Worm (Caenorhabditis elegans) whole organism, L4 larva: ENCODE results near the gene nemp-1.

Experiments used
- R02D3.7 ChIP-seq: fragments of 150-350 bp; sonication (generic microtip); optimal IDR thresholded peaks from 3 replicates; lab custom pipeline; 2014; ENCODE audit warnings: missing biosample characterization, missing genetic modification characterization
- T26A8.4 ChIP-seq: fragments of 200-800 bp; sonication (Bioruptor generic); IDR thresholded peaks from 2 replicates; pipeline ENCODE4 v1.3.6; 2022; ENCODE audit warnings: missing genetic modification characterization, missing compliant biosample characterization
- aha-1 ChIP-seq: fragments of 150-350 bp; peaks from one replicate; lab custom pipeline; 2014; ENCODE audit warnings: missing biosample characterization, missing genetic modification characterization
- ama-1 ChIP-seq: fragments of 150-350 bp; optimal IDR thresholded peaks from 2 replicates; lab custom pipeline; 2014; ENCODE audit warnings: inconsistent platforms, mixed read lengths
- arid-1 ChIP-seq: fragments of 200-800 bp; sonication (Bioruptor generic); conservative IDR thresholded peaks from 2 replicates; pipeline ENCODE4 v1.3.6; 2022; ENCODE audit warnings: missing genetic modification reagents, missing genetic modification characterization, missing compliant biosample characterization
- attf-4 ChIP-seq: sonication (generic microtip); optimal IDR thresholded peaks from 3 replicates; lab custom pipeline; 2017; ENCODE audit warnings: missing biosample characterization, missing genetic modification characterization
- ceh-20 ChIP-seq: fragments of 200-800 bp; sonication (Bioruptor generic); IDR thresholded peaks from 2 replicates; pipeline ENCODE4 v1.3.6; 2022; ENCODE audit warnings: missing genetic modification reagents, missing genetic modification characterization, missing compliant biosample characterization
- ceh-32 ChIP-seq: sonication (generic microtip); optimal IDR thresholded peaks from 2 replicates; lab custom pipeline; 2016; ENCODE audit warnings: mild to moderate bottlenecking, missing genetic modification characterization, missing compliant biosample characterization; ENCODE audit not compliant: poor library complexity
- ceh-44 ChIP-seq: fragments of 200-800 bp; sonication (Bioruptor generic); IDR thresholded peaks from 2 replicates; pipeline ENCODE4 v1.3.6; 2022; ENCODE audit warnings: missing genetic modification reagents, missing genetic modification characterization, missing compliant biosample characterization
- ceh-62 ChIP-seq: sonication (generic microtip); optimal IDR thresholded peaks from 2 replicates; lab custom pipeline; 2017; ENCODE audit warnings: missing biosample characterization, missing genetic modification characterization
- ceh-82 ChIP-seq: sonication (generic microtip); optimal IDR thresholded peaks from 2 replicates; lab custom pipeline; 2017; ENCODE audit warnings: missing biosample characterization, missing genetic modification characterization
- daf-12 ChIP-seq: fragments of 150-350 bp; optimal IDR thresholded peaks from 2 replicates; lab custom pipeline; 2014; ENCODE audit warnings: missing biosample characterization, missing genetic modification reagents, missing genetic modification characterization
- daf-16 ChIP-seq, 3 experiments: sonication (generic microtip); optimal IDR thresholded peaks; 2 replicates each; lab custom pipeline; 2016 to 2017; ENCODE audit warnings: missing genetic modification characterization in 3 of 3, missing genetic modification reagents in 3 of 3, mild to moderate bottlenecking in 2 of 3, missing compliant biosample characterization in 2 of 3, missing biosample characterization in 1 of 3, moderate library complexity in 1 of 3
- dmd-6 ChIP-seq: fragments of 200-800 bp; sonication (Bioruptor generic); IDR thresholded peaks from 2 replicates; pipeline ENCODE4 v1.3.6; 2022; ENCODE audit warnings: missing genetic modification reagents, missing genetic modification characterization, missing compliant biosample characterization
- dmd-8 ChIP-seq: fragments of 200-800 bp; sonication (Bioruptor generic); IDR thresholded peaks from 2 replicates; pipeline ENCODE4 v1.3.6; 2022; ENCODE audit warnings: missing genetic modification characterization, missing compliant biosample characterization
- dmd-9 ChIP-seq: fragments of 200-800 bp; sonication (Bioruptor generic); IDR thresholded peaks from 2 replicates; pipeline ENCODE4 v1.3.6; 2022; ENCODE audit warnings: missing genetic modification reagents, missing genetic modification characterization, missing compliant biosample characterization
- duxl-1 ChIP-seq: sonication (generic microtip); optimal IDR thresholded peaks from 2 replicates; lab custom pipeline; 2016; ENCODE audit warnings: mild to moderate bottlenecking, missing genetic modification characterization, moderate library complexity, missing compliant biosample characterization; ENCODE audit not compliant: poor library complexity
- dve-1 ChIP-seq: sonication (generic microtip); optimal IDR thresholded peaks from 2 replicates; lab custom pipeline; 2017; ENCODE audit warnings: antibody characterized with exemption, mild to moderate bottlenecking, missing genetic modification characterization, missing compliant biosample characterization; ENCODE audit not compliant: insufficient read depth
- egl-43 ChIP-seq: fragments of 200-800 bp; sonication (Bioruptor generic); IDR thresholded peaks from 2 replicates; pipeline ENCODE4 v1.3.6; 2022; ENCODE audit warnings: missing genetic modification reagents, missing genetic modification characterization, missing compliant biosample characterization
- hif-1 ChIP-seq, 2 experiments: sonication (generic microtip); optimal IDR thresholded peaks; 2 replicates each; lab custom pipeline; 2016 to 2017; ENCODE audit warnings: missing compliant biosample characterization in 2 of 2, missing genetic modification characterization in 2 of 2, missing genetic modification reagents in 2 of 2, missing genotype in 2 of 2, mild to moderate bottlenecking in 1 of 2
- hlh-11 ChIP-seq: fragments of 200-800 bp; sonication (Bioruptor generic); optimal IDR thresholded peaks from 2 replicates; lab custom pipeline; 2018; ENCODE audit warnings: mild to moderate bottlenecking, missing genetic modification characterization, missing compliant biosample characterization
- hlh-30 ChIP-seq: sonication (generic microtip); optimal IDR thresholded peaks from 2 replicates; lab custom pipeline; 2017; ENCODE audit warnings: antibody characterized with exemption, mild to moderate bottlenecking, missing genetic modification characterization, missing compliant biosample characterization; ENCODE audit not compliant: insufficient read depth
- hmg-1.1 ChIP-seq: fragments of 200-800 bp; sonication (Bioruptor generic); IDR thresholded peaks from 2 replicates; pipeline ENCODE4 v1.3.6; 2022; ENCODE audit warnings: missing genetic modification reagents, missing genetic modification characterization, missing compliant biosample characterization
- lin-1 ChIP-seq: fragments of 200-800 bp; sonication (Bioruptor generic); IDR thresholded peaks from 2 replicates; pipeline ENCODE4 v1.3.6; 2022; ENCODE audit warnings: missing genetic modification reagents, missing genetic modification characterization, missing compliant biosample characterization
- lin-38 ChIP-seq: fragments of 200-800 bp; sonication (Bioruptor generic); IDR thresholded peaks from 2 replicates; pipeline ENCODE4 v1.3.6; 2022; ENCODE audit warnings: missing genetic modification reagents, missing genetic modification characterization, missing compliant biosample characterization
- lin-39 ChIP-seq: fragments of 150-350 bp; optimal IDR thresholded peaks from 2 replicates; lab custom pipeline; 2014; ENCODE audit warnings: missing biosample characterization, missing genetic modification reagents, missing genetic modification characterization
- lir-3 ChIP-seq: sonication (generic microtip); optimal IDR thresholded peaks from 2 replicates; lab custom pipeline; 2016; ENCODE audit warnings: mild to moderate bottlenecking, missing genetic modification characterization, missing compliant biosample characterization
- mdl-1 ChIP-seq, 2 experiments: fragments of 150-350 bp in 1 of 2; sonication (generic microtip) in 1 of 2; optimal IDR thresholded peaks; 2 replicates each; lab custom pipeline; 2014 to 2017; ENCODE audit warnings: missing biosample characterization in 2 of 2, missing genetic modification characterization in 2 of 2
- mep-1 ChIP-seq: fragments of 150-350 bp; sonication (generic microtip); optimal IDR thresholded peaks from 3 replicates; lab custom pipeline; 2014; ENCODE audit warnings: missing biosample characterization, missing genetic modification characterization
- mes-2 ChIP-seq: sonication (generic microtip); optimal IDR thresholded peaks from 2 replicates; lab custom pipeline; 2016; ENCODE audit warnings: missing genotype, mild to moderate bottlenecking, missing genetic modification characterization, missing compliant biosample characterization; ENCODE audit not compliant: poor library complexity, severe bottlenecking
- mxl-3 ChIP-seq: fragments of 200-800 bp; sonication (Bioruptor generic); optimal IDR thresholded peaks from 2 replicates; lab custom pipeline; 2018; ENCODE audit warnings: mild to moderate bottlenecking, missing genetic modification characterization, missing compliant biosample characterization
- nhr-10 ChIP-seq: fragments of 150-350 bp; optimal IDR thresholded peaks from 2 replicates; lab custom pipeline; 2014; ENCODE audit warnings: missing biosample characterization, missing genetic modification characterization
- nhr-28 ChIP-seq: fragments of 150-350 bp; optimal IDR thresholded peaks from 2 replicates; lab custom pipeline; 2014; ENCODE audit warnings: missing biosample characterization, missing genetic modification characterization
- nhr-41 ChIP-seq: fragments of 200-800 bp; sonication (Bioruptor generic); IDR thresholded peaks from 2 replicates; pipeline ENCODE4 v1.3.6; 2022; ENCODE audit warnings: missing genetic modification reagents, missing genetic modification characterization, missing compliant biosample characterization
- nhr-48 ChIP-seq: sonication (generic microtip); optimal IDR thresholded peaks from 2 replicates; lab custom pipeline; 2016; ENCODE audit warnings: mild to moderate bottlenecking, missing genetic modification characterization, missing compliant biosample characterization
- nhr-77 ChIP-seq: fragments of 150-350 bp; optimal IDR thresholded peaks from 2 replicates; lab custom pipeline; 2014; ENCODE audit warnings: missing biosample characterization, missing genetic modification characterization
- pha-4 ChIP-seq, 2 experiments: fragments of 150-350 bp in 1 of 2; fragments of 200-800 bp in 1 of 2; sonication (Bioruptor generic) in 1 of 2; IDR thresholded peaks in 1 of 2; optimal IDR thresholded peaks in 1 of 2; 2 replicates each; pipeline versions ENCODE4 v1.3.6 to Lab custom; 2014 to 2022; ENCODE audit warnings: missing genetic modification characterization in 2 of 2, missing genetic modification reagents in 2 of 2, missing biosample characterization in 1 of 2, missing compliant biosample characterization in 1 of 2
- php-3 ChIP-seq: fragments of 200-800 bp; sonication (Bioruptor generic); IDR thresholded peaks from 2 replicates; pipeline ENCODE4 v1.3.6; 2022; ENCODE audit warnings: missing genetic modification reagents, missing genetic modification characterization, missing compliant biosample characterization
- saeg-2 ChIP-seq: fragments of 200-800 bp; sonication (Bioruptor generic); IDR thresholded peaks from 2 replicates; pipeline ENCODE4 v1.3.6; 2022; ENCODE audit warnings: missing genetic modification reagents, missing genetic modification characterization, missing compliant biosample characterization
- snpc-4 ChIP-seq: fragments of 150-350 bp; optimal IDR thresholded peaks from 2 replicates; lab custom pipeline; 2014; ENCODE audit warnings: missing biosample characterization, missing genetic modification characterization
- spr-1 ChIP-seq: sonication (generic microtip); optimal IDR thresholded peaks from 2 replicates; lab custom pipeline; 2016; ENCODE audit warnings: mild to moderate bottlenecking, missing genetic modification characterization, missing compliant biosample characterization
- zfp-2 ChIP-seq: sonication (generic microtip); optimal IDR thresholded peaks from 2 replicates; lab custom pipeline; 2016; ENCODE audit warnings: mild to moderate bottlenecking, missing genetic modification characterization, missing compliant biosample characterization
- zfp-3 ChIP-seq: fragments of 200-800 bp; sonication (Bioruptor generic); conservative IDR thresholded peaks from 2 replicates; pipeline ENCODE4 v1.3.6; 2022; ENCODE audit warnings: missing genetic modification reagents, missing genetic modification characterization, missing compliant biosample characterization

Gene nemp-1

ce11 chrIII:432988-433387, 39.1 kb upstream of the nemp-1 start (continued):
- TF ChIP-seq R02D3.7 (tag; lab: Kevin White, UChicago) (no peak), duxl-1 (tag; lab: Kevin White, UChicago) (peak; percentile 33), nhr-28 (peak; percentile 17), dve-1 (tag; lab: Kevin White, UChicago) (peak; percentile 75), php-3 (GFP tag; lab: Robert Waterston, UW) (0 out of 2 replicates have a peak, but pooled peaks have one; percentile 35), dmd-6 (GFP tag; lab: Robert Waterston, UW) (peak; percentile 52; the same call in 1 of the 2 replicates), attf-4 (tag; lab: Kevin White, UChicago) (no peak), mdl-1 (tag; optimal IDR thresholded peaks at IDR 0.05; lab: Kevin White, UChicago) (peak; percentile 37 to 55), pha-4 (GFP tag; IDR thresholded peaks at IDR 0.05; lab: Robert Waterston, UW) (peak; percentile 78; the same call in 1 of the 2 replicates), pha-4 (tag; optimal IDR thresholded peaks at IDR 0.05; lab: Kevin White, UChicago) (no peak), hlh-11 (tag; lab: Kevin White, UChicago) (peak; percentile 88), nhr-48 (tag; lab: Kevin White, UChicago) (peak; percentile 27), nhr-41 (GFP tag; lab: Robert Waterston, UW) (peak; percentile 51; the same call in 1 of the 2 replicates), egl-43 (GFP tag; lab: Robert Waterston, UW) (peak; percentile 69; the same call in 1 of the 2 replicates), hmg-1.1 (GFP tag; lab: Robert Waterston, UW) (peak; percentile 89), mes-2 (tag; lab: Kevin White, UChicago) (peak; percentile 53), ceh-20 (peak; percentile 44; the same call in 1 of the 2 replicates), mxl-3 (GFP tag; lab: Kevin White, UChicago) (peak; percentile 80), snpc-4 (tag; lab: Kevin White, UChicago) (no peak), lin-39 (no peak), aha-1 (tag; lab: Kevin White, UChicago) (peak; percentile 82), mep-1 (tag; lab: Kevin White, UChicago) (peak; percentile 84), nhr-10 (tag; lab: Kevin White, UChicago) (peak; percentile 41), hif-1 (tag; optimal IDR thresholded peaks at IDR 0.05; lab: Kevin White, UChicago) (peak in 1 of 2 experiments; percentile 50), spr-1 (peak; percentile 60), ceh-82 (tag; lab: Kevin White, UChicago) (no peak), arid-1 (GFP tag; lab: Robert Waterston, UW) (peak; percentile 48; the same call in 1 of the 2 replicates), hlh-30 (tag; lab: Kevin White, UChicago) (peak; percentile 65), ama-1 (lab: Kevin White, UChicago) (no peak), lin-38 (GFP tag; lab: Robert Waterston, UW) (peak; percentile 66), zfp-2 (no peak), nhr-77 (tag; lab: Kevin White, UChicago) (peak; percentile 24)

- TF ChIP-seq nhr-28: peak; percentile 31
- TF ChIP-seq saeg-2 (GFP tag; lab: Robert Waterston, UW): no peak
- no peak for TF ChIP-seq dmd-9 (GFP tag; lab: Robert Waterston, UW)
- TF ChIP-seq aha-1 (tag; lab: Kevin White, UChicago): peak; percentile 15
- 0 out of 2 replicates have a peak, but pooled peaks have one; percentile 41 for TF ChIP-seq T26A8.4 (GFP tag; lab: Robert Waterston, UW)
- no peak for TF ChIP-seq ceh-44 (GFP tag; lab: Robert Waterston, UW)
- TF ChIP-seq lin-1 (GFP tag; lab: Robert Waterston, UW): no peak
- TF ChIP-seq spr-1: no peak
- TF ChIP-seq ceh-62 (tag; lab: Kevin White, UChicago): no peak
- TF ChIP-seq daf-16 (GFP tag; optimal IDR thresholded peaks at IDR 0.05; lab: Kevin White, UChicago): no peak
- peak; percentile 11 for TF ChIP-seq daf-16 (tag; optimal IDR thresholded peaks at IDR 0.05; lab: Kevin White, UChicago)
- no peak for TF ChIP-seq dmd-6 (GFP tag; lab: Robert Waterston, UW)
- TF ChIP-seq mdl-1 (tag; optimal IDR thresholded peaks at IDR 0.05; lab: Kevin White, UChicago): peak in 1 of 2 experiments; percentile 6
- TF ChIP-seq nhr-41 (GFP tag; lab: Robert Waterston, UW): no peak
- TF ChIP-seq dve-1 (tag; lab: Kevin White, UChicago): peak; percentile 36
- peak; percentile 42 for TF ChIP-seq mxl-3 (GFP tag; lab: Kevin White, UChicago)
- peak; percentile 57 for TF ChIP-seq mes-2 (tag; lab: Kevin White, UChicago)
- TF ChIP-seq zfp-3 (GFP tag; lab: Robert Waterston, UW): no peak
- no peak for TF ChIP-seq daf-12 (tag; lab: Kevin White, UChicago)
- no peak for TF ChIP-seq attf-4 (tag; lab: Kevin White, UChicago)
- no peak for TF ChIP-seq nhr-77 (tag; lab: Kevin White, UChicago)
- no peak for TF ChIP-seq ceh-32
- no peak for TF ChIP-seq lir-3 (tag; lab: Kevin White, UChicago)
- TF ChIP-seq dmd-8 (GFP tag; lab: Robert Waterston, UW): no peak
Observed at ce11 chrIII:434361-434941, 37.7 kb upstream of the nemp-1 start, which contains the start of gene affl-2. TSS of gene affl-2 (plus strand) at chrIII:434891.
